Worm (Caenorhabditis elegans): Measurements from ENCODE around the gene R10E4.1.

DNA sequence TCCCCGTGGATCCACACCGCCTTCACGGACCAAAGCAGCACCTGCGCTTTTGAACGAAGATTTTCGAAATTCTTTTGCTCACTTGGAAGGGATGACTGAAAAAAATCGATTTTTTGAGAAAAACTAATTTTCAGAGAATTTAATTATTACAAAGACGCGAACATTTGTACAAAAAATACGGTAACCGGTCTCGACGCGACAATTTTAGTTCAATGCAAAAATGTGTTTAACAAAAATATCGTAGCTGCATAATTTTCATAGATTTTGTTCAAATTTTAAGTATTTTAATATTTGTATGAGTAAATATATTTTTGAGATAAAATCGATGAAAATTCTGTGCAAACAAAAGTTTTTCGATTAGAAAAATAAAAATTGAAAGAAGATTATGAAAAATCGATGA lies 6.5 kb upstream of the R10E4.1 start, which contains the start of gene T08A11.1:
- no peak for TF ChIP-seq med-1 (GFP tag; optimal IDR thresholded peaks at IDR 0.05; ENCODE audit: insufficient read depth)
- TF ChIP-seq T22C8.4 (GFP tag; IDR thresholded peaks at IDR 0.05), result no peak
- no peak for TF ChIP-seq tab-1 (GFP tag; IDR thresholded peaks at IDR 0.05)
- TF ChIP-seq flt-1 (GFP tag; IDR thresholded peaks at IDR 0.05), result no peak
- no peak for TF ChIP-seq klf-2 (GFP tag; conservative IDR thresholded peaks at IDR 0.05)
- no peak for TF ChIP-seq ztf-29 (GFP tag; IDR thresholded peaks at IDR 0.05)
- no peak for TF ChIP-seq cog-1 (tag; optimal IDR thresholded peaks at IDR 0.05)
- no peak for TF ChIP-seq ztf-23 (GFP tag; IDR thresholded peaks at IDR 0.05)
- no peak for TF ChIP-seq ref-1 (GFP tag; conservative IDR thresholded peaks at IDR 0.05)

Measured in whole organism, midembryonic.